Worm (Caenorhabditis elegans) whole organism, late embryonic: Measurements from ENCODE around the gene C25H3.14.

Experiments used
- C08G9.2 ChIP-seq: sonication (generic microtip); optimal IDR thresholded peaks from 2 replicates; lab custom pipeline; 2016; ENCODE audit warnings: mild to moderate bottlenecking, missing genetic modification characterization, moderate library complexity, missing compliant biosample characterization
- C38D4.7 ChIP-seq: fragments of 200-800 bp; sonication (Bioruptor generic); optimal IDR thresholded peaks from 2 replicates; lab custom pipeline; 2018; ENCODE audit warnings: mild to moderate bottlenecking, missing genetic modification characterization, moderate library complexity, missing compliant biosample characterization
- K02D7.2 ChIP-seq: sonication (generic microtip); optimal IDR thresholded peaks from 2 replicates; lab custom pipeline; 2017; ENCODE audit warnings: mild to moderate bottlenecking, missing genetic modification characterization, missing compliant biosample characterization
- K09A11.1 ChIP-seq: sonication (generic microtip); optimal IDR thresholded peaks from 2 replicates; lab custom pipeline; 2017; ENCODE audit warnings: antibody characterized with exemption, mild to moderate bottlenecking, missing genetic modification characterization, missing compliant biosample characterization; ENCODE audit not compliant: insufficient read depth
- T23F11.4 ChIP-seq: fragments of 200-800 bp; sonication (Bioruptor generic); optimal IDR thresholded peaks from 2 replicates; lab custom pipeline; 2018; ENCODE audit warnings: mild to moderate bottlenecking, missing genetic modification characterization, missing compliant biosample characterization
- ahr-1 ChIP-seq: sonication (generic microtip); optimal IDR thresholded peaks from 2 replicates; lab custom pipeline; 2016; ENCODE audit warnings: missing genetic modification characterization, missing compliant biosample characterization
- ama-1 ChIP-seq: fragments of 150-350 bp; optimal IDR thresholded peaks from 2 replicates; lab custom pipeline; 2014
- ceh-14 ChIP-seq: sonication (generic microtip); optimal IDR thresholded peaks from 2 replicates; lab custom pipeline; 2016; ENCODE audit warnings: missing genotype, missing genetic modification characterization, missing compliant biosample characterization
- ceh-18 ChIP-seq: sonication (generic microtip); optimal IDR thresholded peaks from 2 replicates; lab custom pipeline; 2016; ENCODE audit warnings: missing genetic modification characterization, missing compliant biosample characterization
- ceh-31 ChIP-seq: sonication (generic microtip); optimal IDR thresholded peaks from 2 replicates; lab custom pipeline; 2016; ENCODE audit warnings: missing genetic modification characterization, missing compliant biosample characterization
- ceh-34 ChIP-seq: sonication (generic microtip); optimal IDR thresholded peaks from 2 replicates; lab custom pipeline; 2016; ENCODE audit warnings: mild to moderate bottlenecking, missing genetic modification characterization, missing compliant biosample characterization
- ceh-45 ChIP-seq: fragments of 200-800 bp; sonication (Bioruptor generic); IDR thresholded peaks from 2 replicates; pipeline ENCODE4 v1.3.6; 2022; ENCODE audit warnings: missing genetic modification reagents, missing genetic modification characterization, missing compliant biosample characterization
- ceh-9 ChIP-seq: sonication (generic microtip); optimal IDR thresholded peaks from 2 replicates; lab custom pipeline; 2016; ENCODE audit warnings: mild to moderate bottlenecking, missing genetic modification characterization, inconsistent platforms, missing compliant biosample characterization
- dmd-4 ChIP-seq: sonication (generic microtip); optimal IDR thresholded peaks from 2 replicates; lab custom pipeline; 2016; ENCODE audit warnings: borderline replicate concordance, missing genetic modification characterization, missing compliant biosample characterization
- dve-1 ChIP-seq: sonication (generic microtip); optimal IDR thresholded peaks from 2 replicates; lab custom pipeline; 2017; ENCODE audit warnings: antibody characterized with exemption, mild to moderate bottlenecking, missing genetic modification characterization, missing compliant biosample characterization
- elt-2 ChIP-seq: sonication (generic microtip); optimal IDR thresholded peaks from 2 replicates; lab custom pipeline; 2016; ENCODE audit warnings: missing genetic modification reagents, missing genetic modification characterization, missing compliant biosample characterization
- elt-4 ChIP-seq: sonication (generic microtip); optimal IDR thresholded peaks from 2 replicates; lab custom pipeline; 2016; ENCODE audit warnings: missing genetic modification characterization, missing compliant biosample characterization
- ets-4 ChIP-seq: sonication (generic microtip); optimal IDR thresholded peaks from 2 replicates; lab custom pipeline; 2016; ENCODE audit warnings: missing genetic modification characterization, missing compliant biosample characterization
- fax-1 ChIP-seq: sonication (generic microtip); optimal IDR thresholded peaks from 2 replicates; lab custom pipeline; 2016; ENCODE audit warnings: missing genotype, missing genetic modification characterization, missing compliant biosample characterization
- fkh-10 ChIP-seq: fragments of 150-350 bp; optimal IDR thresholded peaks from 2 replicates; lab custom pipeline; 2014; ENCODE audit warnings: missing biosample characterization, missing genetic modification reagents, missing genetic modification characterization
- hlh-13 ChIP-seq: fragments of 200-800 bp; sonication (Bioruptor generic); optimal IDR thresholded peaks from 2 replicates; lab custom pipeline; 2018; ENCODE audit warnings: mild to moderate bottlenecking, missing genetic modification characterization, missing compliant biosample characterization
- hlh-15 ChIP-seq: sonication (generic microtip); optimal IDR thresholded peaks from 2 replicates; lab custom pipeline; 2016; ENCODE audit warnings: missing genetic modification characterization, missing compliant biosample characterization
- hlh-30 ChIP-seq: sonication (generic microtip); optimal IDR thresholded peaks from 2 replicates; lab custom pipeline; 2017; ENCODE audit warnings: antibody characterized with exemption, missing genetic modification characterization, missing compliant biosample characterization; ENCODE audit not compliant: insufficient read depth
- lim-6 ChIP-seq: sonication (generic microtip); optimal IDR thresholded peaks from 2 replicates; lab custom pipeline; 2016; ENCODE audit warnings: missing genetic modification characterization, missing compliant biosample characterization
- lin-11 ChIP-seq: fragments of 200-800 bp; sonication (Bioruptor generic); optimal IDR thresholded peaks from 2 replicates; lab custom pipeline; 2018; ENCODE audit warnings: mild to moderate bottlenecking, missing genetic modification characterization, missing compliant biosample characterization
- madf-2 ChIP-seq: sonication (generic microtip); optimal IDR thresholded peaks from 2 replicates; lab custom pipeline; 2017; ENCODE audit warnings: missing genetic modification characterization, missing compliant biosample characterization
- mec-3 ChIP-seq: sonication (generic microtip); optimal IDR thresholded peaks from 2 replicates; lab custom pipeline; 2016; ENCODE audit warnings: borderline replicate concordance, missing genetic modification characterization, missing compliant biosample characterization
- nhr-11 ChIP-seq: fragments of 150-350 bp; optimal IDR thresholded peaks from 2 replicates; lab custom pipeline; 2014; ENCODE audit warnings: missing biosample characterization, missing genetic modification characterization
- nhr-232 ChIP-seq: sonication (generic microtip); optimal IDR thresholded peaks from 2 replicates; lab custom pipeline; 2016; ENCODE audit warnings: missing genetic modification characterization, missing compliant biosample characterization
- npax-4 ChIP-seq: sonication (generic microtip); optimal IDR thresholded peaks from 2 replicates; lab custom pipeline; 2016; ENCODE audit warnings: missing genetic modification characterization, missing compliant biosample characterization
- odd-2 ChIP-seq: sonication (generic microtip); optimal IDR thresholded peaks from 2 replicates; lab custom pipeline; 2017; ENCODE audit warnings: antibody characterized with exemption, mild to moderate bottlenecking, missing genetic modification characterization, missing compliant biosample characterization
- pag-3 ChIP-seq: sonication (generic microtip); optimal IDR thresholded peaks from 2 replicates; lab custom pipeline; 2016; ENCODE audit warnings: missing compliant biosample characterization, missing genetic modification characterization, borderline replicate concordance
- pax-1 ChIP-seq: fragments of 150-350 bp; optimal IDR thresholded peaks from 2 replicates; lab custom pipeline; 2014; ENCODE audit warnings: missing biosample characterization, missing genetic modification characterization
- pha-2 ChIP-seq: sonication (generic microtip); optimal IDR thresholded peaks from 2 replicates; lab custom pipeline; 2017; ENCODE audit warnings: mild to moderate bottlenecking, missing genetic modification characterization, missing compliant biosample characterization
- pha-4 ChIP-seq: fragments of 150-350 bp; optimal IDR thresholded peaks from 2 replicates; lab custom pipeline; 2018; ENCODE audit warnings: missing biosample characterization, missing genetic modification reagents, missing genetic modification characterization
- pros-1 ChIP-seq: fragments of 150-350 bp; optimal IDR thresholded peaks from 2 replicates; lab custom pipeline; 2014; ENCODE audit warnings: missing biosample characterization, missing genetic modification reagents, missing genetic modification characterization
- rnt-1 ChIP-seq: sonication (generic microtip); optimal IDR thresholded peaks from 2 replicates; lab custom pipeline; 2016; ENCODE audit warnings: missing genetic modification characterization, missing compliant biosample characterization
- sdc-2 ChIP-seq: sonication (generic microtip); optimal IDR thresholded peaks from 2 replicates; lab custom pipeline; 2016; ENCODE audit warnings: missing genotype, missing genetic modification characterization, missing compliant biosample characterization
- sox-4 ChIP-seq: sonication (generic microtip); optimal IDR thresholded peaks from 2 replicates; lab custom pipeline; 2017; ENCODE audit warnings: mild to moderate bottlenecking, missing genetic modification characterization, inconsistent platforms, missing compliant biosample characterization
- tbx-2 ChIP-seq: sonication (generic microtip); optimal IDR thresholded peaks from 2 replicates; lab custom pipeline; 2016; ENCODE audit warnings: missing genetic modification characterization, missing compliant biosample characterization
- tbx-7 ChIP-seq: sonication (generic microtip); optimal IDR thresholded peaks from 2 replicates; lab custom pipeline; 2016; ENCODE audit warnings: missing genotype, missing genetic modification characterization, missing compliant biosample characterization
- unc-3 ChIP-seq, 2 experiments: fragments of 200-800 bp in 1 of 2; sonication (Bioruptor generic) in 1 of 2; sonication (generic microtip) in 1 of 2; conservative IDR thresholded peaks in 1 of 2; optimal IDR thresholded peaks in 1 of 2; 2 replicates each; pipeline versions ENCODE4 v1.3.6 to Lab custom; 2016 to 2022; ENCODE audit warnings: missing compliant biosample characterization in 2 of 2, missing genetic modification characterization in 2 of 2, missing genetic modification reagents in 1 of 2
- unc-55 ChIP-seq: sonication (generic microtip); optimal IDR thresholded peaks from 2 replicates; lab custom pipeline; 2017; ENCODE audit warnings: missing biosample characterization, missing genetic modification reagents, missing genetic modification characterization
- unc-86 ChIP-seq: sonication (generic microtip); optimal IDR thresholded peaks from 2 replicates; lab custom pipeline; 2016; ENCODE audit warnings: missing genetic modification characterization, missing compliant biosample characterization
- zip-5 ChIP-seq: sonication (generic microtip); optimal IDR thresholded peaks from 2 replicates; lab custom pipeline; 2016; ENCODE audit warnings: missing genetic modification characterization, missing compliant biosample characterization

The C25H3.14 gene

DNA sequence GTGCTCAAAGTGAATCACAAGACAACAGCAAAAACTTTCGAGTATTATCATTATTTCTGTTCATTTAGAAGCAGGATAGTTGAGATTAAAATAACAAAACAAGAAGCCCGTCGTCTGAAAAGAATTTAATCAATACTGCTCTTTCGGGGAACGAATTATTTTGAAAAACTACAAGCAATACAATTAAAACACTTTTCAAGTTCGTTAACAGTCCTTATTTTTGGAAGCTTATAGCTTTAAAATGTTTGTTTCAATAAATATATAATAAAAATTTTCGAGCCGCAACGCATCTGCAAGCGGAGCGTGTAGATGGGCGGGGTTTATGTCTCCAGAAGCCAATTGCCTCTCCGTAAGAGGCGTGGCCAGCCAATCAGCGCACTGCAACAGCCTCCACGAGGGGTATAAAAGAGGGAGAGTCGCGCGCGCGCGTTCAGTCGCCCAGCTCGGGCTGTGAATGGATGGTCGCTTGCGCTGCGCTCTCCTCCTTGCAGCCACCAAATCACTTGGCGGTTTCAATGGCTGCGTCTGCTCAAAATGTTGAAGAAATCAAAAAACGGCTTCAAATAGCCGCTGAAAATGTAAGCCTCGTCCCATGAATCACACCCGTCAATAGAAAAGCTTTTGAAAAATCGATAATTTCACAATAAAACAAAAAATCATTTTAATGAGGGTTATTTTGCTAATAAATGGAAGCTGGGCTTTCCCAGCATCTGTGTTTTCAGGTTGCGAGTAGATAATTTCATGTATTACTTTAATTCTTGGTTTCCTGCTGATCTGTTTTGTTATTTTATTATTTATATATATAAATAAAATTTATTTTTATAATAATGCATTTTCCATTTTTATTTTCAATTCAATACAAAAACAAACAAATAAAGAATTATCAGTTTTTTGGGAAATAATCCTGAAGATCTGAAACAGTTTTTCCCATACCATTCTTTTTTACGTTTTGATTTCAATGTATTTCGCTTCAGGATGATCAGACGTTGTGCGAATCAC is 33.9 kb upstream of the C25H3.14 start, which contains the start of the genes ift-43 and mdt-26 (continued):
- TF ChIP-seq lin-11 (tag; lab: Kevin White, UChicago) (peak; percentile 55), ceh-9 (tag; lab: Kevin White, UChicago) (no peak), ceh-45 (peak; percentile 58; the same call in 1 of the 2 replicates), C38D4.7 (no peak), ceh-18 (tag; lab: Kevin White, UChicago) (peak; percentile 17), K02D7.2 (tag; lab: Kevin White, UChicago) (no peak), unc-55 (GFP tag; lab: Kevin White, UChicago) (peak; percentile 70), mec-3 (tag; lab: Kevin White, UChicago) (no peak), pha-4 (tag; lab: Kevin White, UChicago) (no peak), tbx-2 (tag; lab: Kevin White, UChicago) (peak; percentile 73), elt-4 (tag; lab: Kevin White, UChicago) (no peak), unc-86 (tag; lab: Kevin White, UChicago) (no peak), pha-2 (tag; lab: Kevin White, UChicago) (peak; percentile 29), pag-3 (tag; lab: Kevin White, UChicago) (no peak), ets-4 (tag; lab: Kevin White, UChicago) (peak; percentile 23), dmd-4 (tag; lab: Kevin White, UChicago) (no peak), zip-5 (no peak), madf-2 (tag; lab: Kevin White, UChicago) (peak; percentile 55), nhr-11 (tag; lab: Kevin White, UChicago) (no peak), pros-1 (tag; lab: Kevin White, UChicago) (peak; percentile 55), npax-4 (tag; lab: Kevin White, UChicago) (no peak), ceh-34 (tag; lab: Kevin White, UChicago) (peak; percentile 9), K09A11.1 (tag; lab: Kevin White, UChicago) (no peak), dve-1 (tag; lab: Kevin White, UChicago) (peak; percentile 27), elt-2 (peak; percentile 67), ceh-14 (tag; lab: Kevin White, UChicago) (peak; percentile 11), fkh-10 (GFP tag; lab: Kevin White, UChicago) (no peak), ama-1 (peak; percentile 98)

- TF ChIP-seq ceh-14 (tag; lab: Kevin White, UChicago), result peak; percentile 72
- TF ChIP-seq fkh-10 (GFP tag; lab: Kevin White, UChicago), result no peak
- no peak for TF ChIP-seq hlh-15 (tag; lab: Kevin White, UChicago)
- peak; percentile 38 for TF ChIP-seq nhr-11 (tag; lab: Kevin White, UChicago)
- peak; percentile 55 for TF ChIP-seq ahr-1 (tag; lab: Kevin White, UChicago)
- TF ChIP-seq pha-4 (tag; lab: Kevin White, UChicago), result no peak
- peak; percentile 60 for TF ChIP-seq K09A11.1 (tag; lab: Kevin White, UChicago)
- TF ChIP-seq elt-4 (tag; lab: Kevin White, UChicago), result no peak
- TF ChIP-seq nhr-232 (tag; lab: Kevin White, UChicago), result peak; percentile 42
- peak; percentile 85 for TF ChIP-seq tbx-2 (tag; lab: Kevin White, UChicago)
- TF ChIP-seq odd-2 (tag; lab: Kevin White, UChicago), result no peak
- TF ChIP-seq fax-1, result peak; percentile 30
- TF ChIP-seq ama-1, result peak; percentile 98
- peak; percentile 89 for TF ChIP-seq ceh-31 (tag; lab: Kevin White, UChicago)
- peak; percentile 73 for TF ChIP-seq C38D4.7
- TF ChIP-seq sox-4 (tag; lab: Kevin White, UChicago), result peak; percentile 83
- TF ChIP-seq ets-4 (tag; lab: Kevin White, UChicago), result peak; percentile 43
- peak; percentile 78 for TF ChIP-seq lim-6 (tag; lab: Kevin White, UChicago)
- peak; percentile 45 for TF ChIP-seq hlh-13 (GFP tag; lab: Kevin White, UChicago)
- peak; percentile 43 for TF ChIP-seq sdc-2
- peak; percentile 5 for TF ChIP-seq pax-1 (tag; lab: Kevin White, UChicago)
- peak; percentile 87 for TF ChIP-seq T23F11.4 (GFP tag; lab: Kevin White, UChicago)
- peak; percentile 75 for TF ChIP-seq K02D7.2 (tag; lab: Kevin White, UChicago)
- no peak for TF ChIP-seq pag-3 (tag; lab: Kevin White, UChicago)
- peak; percentile 55 for TF ChIP-seq hlh-30 (tag; lab: Kevin White, UChicago)
- no peak for TF ChIP-seq pha-2 (tag; lab: Kevin White, UChicago)
- peak; percentile 76 for TF ChIP-seq C08G9.2 (tag; lab: Kevin White, UChicago)
- TF ChIP-seq lin-11 (tag; lab: Kevin White, UChicago), result peak; percentile 67
- TF ChIP-seq rnt-1 (tag; lab: Kevin White, UChicago), result peak; percentile 78
- peak; percentile 23 for TF ChIP-seq tbx-7 (tag; lab: Kevin White, UChicago)
- TF ChIP-seq unc-3 (GFP tag; conservative IDR thresholded peaks at IDR 0.05; lab: Robert Waterston, UW), result peak; percentile 93
- no peak for TF ChIP-seq unc-3 (tag; optimal IDR thresholded peaks at IDR 0.05; lab: Kevin White, UChicago)
These were observed 33.1 kb upstream of the C25H3.14 start for ce11 chrII:5661735-5662177.
